Fruit fly (Drosophila melanogaster) whole organism, pupa: Measurements from ENCODE around the gene gnu.

Source experiments
- CG32121 ChIP-seq: fragments of 200-800 bp; sonication (Bioruptor generic); IDR thresholded peaks from 2 replicates; pipeline ENCODE4 v1.3.6; 2022; ENCODE audit warnings: missing biosample characterization, missing genetic modification characterization
- CG4496 ChIP-seq: fragments of 200-800 bp; sonication (Bioruptor generic); IDR thresholded peaks from 3 replicates; pipeline ENCODE4 v1.3.6; 2022; ENCODE audit warnings: missing biosample characterization, missing genetic modification characterization
- CG8159 ChIP-seq: fragments of 200-800 bp; sonication (Bioruptor generic); optimal IDR thresholded peaks from 3 replicates; lab custom pipeline; 2018; ENCODE audit warnings: missing biosample characterization, mild to moderate bottlenecking, missing genetic modification characterization, moderate library complexity
- CG9948 ChIP-seq: fragments of 200-800 bp; sonication (Bioruptor generic); optimal IDR thresholded peaks from 2 replicates; lab custom pipeline; 2018; ENCODE audit warnings: missing biosample characterization, mild to moderate bottlenecking, missing genetic modification characterization, moderate library complexity
- D1 ChIP-seq: fragments of 200-800 bp; sonication (Bioruptor generic); optimal IDR thresholded peaks from 2 replicates; lab custom pipeline; 2018; ENCODE audit warnings: missing biosample characterization, mild to moderate bottlenecking, missing genetic modification characterization, moderate library complexity
- Ets98B ChIP-seq: fragments of 200-800 bp; sonication (Bioruptor generic); IDR thresholded peaks from 2 replicates; pipeline ENCODE4 v1.3.6; 2022; ENCODE audit warnings: missing biosample characterization, missing genetic modification characterization
- Pif1A ChIP-seq: fragments of 200-800 bp; sonication (Bioruptor generic); optimal IDR thresholded peaks from 3 replicates; lab custom pipeline; 2016; ENCODE audit warnings: missing biosample characterization, missing genetic modification characterization
- Pif1B ChIP-seq: fragments of 200-800 bp; sonication (Bioruptor generic); optimal IDR thresholded peaks from 3 replicates; lab custom pipeline; 2016; ENCODE audit warnings: missing biosample characterization, missing genetic modification characterization
- Snoo ChIP-seq: fragments of 200-800 bp; sonication (Bioruptor generic); optimal IDR thresholded peaks from 3 replicates; lab custom pipeline; 2017; ENCODE audit warnings: missing biosample characterization, mild to moderate bottlenecking, missing genetic modification characterization, inconsistent platforms
- gl ChIP-seq: fragments of 200-800 bp; sonication (Bioruptor generic); optimal IDR thresholded peaks from 2 replicates; lab custom pipeline; 2018; ENCODE audit warnings: missing biosample characterization, mild to moderate bottlenecking, missing genetic modification characterization
- rn ChIP-seq: fragments of 200-800 bp; sonication (Bioruptor generic); IDR thresholded peaks from 2 replicates; pipeline ENCODE4 v1.3.6; 2022; ENCODE audit warnings: missing biosample characterization, missing genetic modification characterization

- no peak for TF ChIP-seq Pif1A (GFP tag; lab: Kevin White, UChicago)
- TF ChIP-seq Ets98B = no peak
- no peak for TF ChIP-seq CG9948 (tag; lab: Kevin White, UChicago)
- TF ChIP-seq CG4496 (GFP tag; lab: Robert Waterston, UW) = no peak
- no peak for TF ChIP-seq Pif1B
- no peak for TF ChIP-seq CG8159 (tag; lab: Kevin White, UChicago)
- no peak for TF ChIP-seq gl (tag; lab: Kevin White, UChicago)
- no peak for TF ChIP-seq D1 (tag; lab: Kevin White, UChicago)
- no peak for TF ChIP-seq CG32121 (GFP tag; lab: Robert Waterston, UW)
- no peak for TF ChIP-seq rn (GFP tag; lab: Robert Waterston, UW)
- no peak for TF ChIP-seq Snoo (tag; lab: Kevin White, UChicago)
Observed at dm6 chr3L:14784241-14784948, 18.8 kb downstream of the gnu start.
